Worm (Caenorhabditis elegans) whole organism, dauer: ENCODE results near the gene Y66D12A.30.

Experiments used
- unc-62 ChIP-seq: sonication (generic microtip); optimal IDR thresholded peaks from 2 replicates; lab custom pipeline; 2017; ENCODE audit warnings: missing biosample characterization, missing genetic modification reagents, missing genetic modification characterization

Y66D12A.30 gene

DNA sequence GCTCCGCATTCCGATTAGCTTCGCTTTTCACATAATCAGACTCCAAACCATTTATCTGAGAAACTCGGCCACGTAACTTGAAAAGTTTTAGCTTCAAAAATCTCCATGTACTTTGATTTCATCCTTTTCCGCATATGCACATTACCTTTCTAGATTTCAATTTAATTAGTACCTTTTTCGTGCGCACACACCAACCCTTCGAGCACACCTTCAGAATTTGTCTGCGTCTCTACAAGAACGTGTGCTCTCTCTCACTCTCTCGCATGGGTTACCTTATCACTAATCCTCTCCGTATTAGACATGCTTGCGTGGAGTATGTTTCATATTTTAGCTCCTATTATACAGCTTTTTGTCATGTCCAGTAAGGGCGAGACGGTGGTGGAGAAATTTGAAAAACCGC, at the start of gene Y66D12A.30:
Y66D12A.30 (plus strand) TSS at position 301 of the 400 bp plus-strand sequence.
- TF ChIP-seq unc-62 (GFP tag; lab: Kevin White, UChicago) = no peak

- TF ChIP-seq unc-62 (GFP tag; lab: Kevin White, UChicago) = no peak
Observed at ce11 chrIII:11560504-11561202, 49.0 kb upstream of the Y66D12A.30 start, which contains the start of gene ztf-29. TSS of gene ztf-29 (plus strand) at chrIII:11561152.

ce11 chrIII:11561597-11561996, 48.1 kb upstream of the Y66D12A.30 start:
- no peak for TF ChIP-seq unc-62 (GFP tag; lab: Kevin White, UChicago)

DNA sequence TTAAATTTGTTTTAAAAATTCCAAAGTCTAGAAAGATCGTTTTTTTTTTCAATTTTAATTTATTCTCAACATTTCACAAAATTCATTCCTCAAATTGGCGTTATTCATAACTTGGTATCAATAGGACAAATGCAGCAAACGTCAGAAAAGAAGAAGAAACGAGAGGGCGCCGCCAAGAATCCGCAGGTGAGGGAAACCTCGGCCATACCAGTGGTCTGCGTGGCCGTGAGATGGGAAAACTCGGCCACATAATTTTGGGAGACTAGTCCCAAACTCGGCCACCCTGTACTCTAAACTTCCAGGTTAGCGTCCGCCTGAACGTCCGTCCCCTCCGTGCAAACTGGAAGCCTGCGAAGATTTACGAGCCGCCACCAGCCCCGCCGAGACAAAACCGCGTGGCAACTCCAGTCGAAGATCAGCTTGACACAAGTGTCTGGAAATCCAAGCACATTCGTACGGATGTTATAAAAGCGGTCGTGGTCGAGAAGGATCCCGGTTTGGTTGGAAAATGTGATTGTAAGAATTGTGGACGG, 46.2 kb upstream of the Y66D12A.30 start, which contains the start of gene Y66D12A.11:
Y66D12A.11 (plus strand) TSS at position 51 of the 533 bp plus-strand sequence.
- no peak for TF ChIP-seq unc-62 (GFP tag; lab: Kevin White, UChicago)

DNA sequence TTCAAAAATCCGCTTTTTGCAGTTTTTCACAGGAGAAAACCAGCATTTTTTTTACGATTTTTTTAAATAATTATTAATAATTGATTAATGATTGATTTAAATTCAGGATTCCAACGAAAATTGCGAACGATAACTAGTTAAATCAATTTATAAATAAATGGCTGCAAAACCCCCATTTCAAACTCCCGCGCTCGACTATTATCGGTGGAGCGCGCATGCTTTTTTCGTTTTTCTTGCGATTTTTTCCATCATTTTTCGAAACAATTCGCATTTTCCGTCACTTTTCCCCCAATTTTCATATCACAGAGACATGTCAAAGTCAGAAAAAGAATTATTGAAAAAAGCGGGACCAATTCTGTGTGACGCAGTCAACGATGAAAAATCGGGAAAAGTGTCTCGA, 44.1 kb upstream of the Y66D12A.30 start, which contains the start of gene Y66D12A.10:
Y66D12A.10 (plus strand) TSS at position 273 of the 400 bp plus-strand sequence.
- no peak for TF ChIP-seq unc-62 (GFP tag; lab: Kevin White, UChicago)

DNA sequence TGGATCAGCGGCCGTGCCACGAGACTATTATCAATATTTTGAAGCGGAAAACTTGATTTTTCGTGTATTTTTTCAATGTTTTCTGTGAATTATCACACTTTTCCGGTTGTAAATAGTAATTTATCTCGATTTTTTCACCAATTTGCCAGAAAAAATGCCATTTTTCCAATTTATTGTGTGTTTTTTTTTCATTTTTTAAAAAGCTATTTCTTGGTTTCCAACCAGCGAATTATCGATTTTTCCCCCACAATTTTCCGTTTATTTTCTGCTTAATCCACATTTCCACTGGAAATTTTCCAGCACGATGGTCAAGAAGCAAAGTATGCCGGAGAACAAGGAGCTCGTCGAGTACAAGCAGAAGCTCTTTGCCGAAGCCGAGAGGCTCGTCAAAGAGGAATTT, 41.8 kb upstream of the Y66D12A.30 start, which contains the start of gene psme-3:
psme-3 (plus strand) TSS at position 301 of the 400 bp plus-strand sequence.
- TF ChIP-seq unc-62 (GFP tag; lab: Kevin White, UChicago) = no peak

ce11 chrIII:11573921-11574320, 35.7 kb upstream of the Y66D12A.30 start, which contains the start of gene Y66D12A.8:
TSS of gene Y66D12A.8 (plus strand) at chrIII:11574221.
- TF ChIP-seq unc-62 (GFP tag; lab: Kevin White, UChicago) = no peak

ce11 chrIII:11579380-11579779, 30.3 kb upstream of the Y66D12A.30 start:
- TF ChIP-seq unc-62 (GFP tag; lab: Kevin White, UChicago) = no peak

ce11 chrIII:11580428-11580885, 29.2 kb upstream of the Y66D12A.30 start, which contains the start of gene Y66D12A.7:
TSS of gene Y66D12A.7 (minus strand) at chrIII:11580478.
- TF ChIP-seq unc-62 (GFP tag; lab: Kevin White, UChicago) = no peak

DNA sequence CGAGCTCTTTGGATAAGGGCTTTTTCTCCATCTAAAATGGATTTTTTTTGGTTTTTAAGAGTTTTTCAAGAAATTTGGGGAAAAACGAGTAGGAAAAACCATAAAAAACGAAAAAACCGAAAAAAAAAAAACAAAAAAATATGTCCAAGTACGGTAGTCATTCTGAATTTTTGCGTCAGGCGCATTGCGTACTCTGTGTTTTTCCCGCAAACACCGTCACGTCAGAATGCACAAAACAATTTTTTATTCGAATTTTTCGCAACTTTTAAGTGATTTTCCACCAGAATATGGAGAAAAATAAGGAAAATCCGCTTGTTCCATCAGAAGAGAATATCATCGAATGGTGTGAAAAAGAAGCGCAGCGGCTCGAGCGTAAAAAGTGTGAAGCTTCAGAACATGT, 28.3 kb upstream of the Y66D12A.30 start, which contains the start of the genes Y66D12A.6 and ceh-92:
Y66D12A.6 (minus strand) TSS at position 31 of the 400 bp plus-strand sequence.
ceh-92 (plus strand) TSS at position 229 of the 400 bp plus-strand sequence.
- TF ChIP-seq unc-62 (GFP tag; lab: Kevin White, UChicago) = no peak

ce11 chrIII:11582569-11582968, 27.1 kb upstream of the Y66D12A.30 start:
- no peak for TF ChIP-seq unc-62 (GFP tag; lab: Kevin White, UChicago)

DNA sequence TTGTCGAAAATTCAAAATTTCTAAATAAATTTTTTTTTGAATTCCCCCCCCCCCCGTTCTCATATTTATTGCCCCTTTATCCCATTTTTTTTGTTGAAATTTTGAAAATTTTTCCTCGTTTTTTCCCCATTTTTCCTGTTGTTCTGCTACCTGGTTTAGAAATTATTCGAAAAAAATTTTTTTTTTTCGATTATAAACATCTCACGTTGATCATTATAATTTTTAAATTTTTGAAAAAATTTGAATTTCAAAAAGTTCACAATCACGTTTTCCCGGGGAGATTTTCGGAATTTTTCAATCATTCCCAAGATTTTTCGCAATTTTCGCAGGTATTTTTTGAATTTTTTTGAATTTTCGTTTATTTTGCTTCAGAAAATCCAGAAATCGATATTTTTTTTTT, 20.8 kb upstream of the Y66D12A.30 start, which contains the start of gene Y66D12A.3:
Y66D12A.3 (plus strand) TSS at position 301 of the 400 bp plus-strand sequence.
- TF ChIP-seq unc-62 (GFP tag; lab: Kevin White, UChicago) = no peak

DNA sequence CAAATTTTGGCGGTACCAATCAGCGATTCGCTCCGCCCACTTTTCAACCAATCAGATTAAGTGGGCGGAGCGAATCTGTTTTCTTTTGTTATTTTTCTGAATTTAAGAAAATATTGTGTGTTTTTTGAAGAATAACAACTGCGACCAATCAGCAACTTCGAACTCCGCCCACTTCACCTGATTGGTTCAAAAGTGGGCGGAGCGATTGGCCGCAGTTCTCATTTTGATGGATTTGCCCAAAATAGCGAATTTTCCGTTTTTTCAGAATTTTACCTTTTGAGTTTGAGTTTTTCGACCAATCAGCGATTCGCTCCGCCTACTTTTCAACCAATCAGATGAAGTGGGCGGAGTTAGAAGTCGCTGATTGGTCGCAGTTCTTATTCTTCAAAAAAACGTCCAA, 20.4 kb upstream of the Y66D12A.30 start:
- TF ChIP-seq unc-62 (GFP tag; lab: Kevin White, UChicago) = no peak

- TF ChIP-seq unc-62 (GFP tag; lab: Kevin White, UChicago) = no peak
Observed at ce11 chrIII:11590255-11590654, 19.4 kb upstream of the Y66D12A.30 start.

- TF ChIP-seq unc-62 (GFP tag; lab: Kevin White, UChicago) = no peak
Observed at ce11 chrIII:11592096-11592495, 17.6 kb upstream of the Y66D12A.30 start.

ce11 chrIII:11607870-11608269, 1.8 kb upstream of the Y66D12A.30 start, which contains the start of gene Y66D12A.1:
TSS of gene Y66D12A.1 (plus strand) at chrIII:11608170.
- TF ChIP-seq unc-62 (GFP tag; lab: Kevin White, UChicago) = no peak
